Fruit fly (Drosophila melanogaster): ENCODE results near the gene CG42692.

DNA sequence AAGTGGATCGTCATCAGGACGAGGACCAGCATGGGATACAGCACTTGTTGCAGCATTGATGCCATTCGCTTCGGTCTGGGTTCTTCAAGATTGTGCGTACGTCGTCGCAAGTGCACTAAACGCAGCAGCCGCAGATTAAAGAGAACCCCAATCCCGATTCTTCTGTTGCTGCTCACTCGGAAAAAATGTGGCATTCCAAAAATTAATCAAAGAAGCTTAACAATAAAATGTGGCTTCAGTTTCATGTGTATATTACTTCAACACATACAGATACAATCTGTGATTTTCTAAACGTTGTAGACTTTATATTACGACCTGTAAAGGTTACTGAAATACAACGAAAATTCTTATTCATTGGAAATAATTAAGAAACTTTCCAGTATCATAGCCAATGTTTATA is 12.2 kb downstream of the CG42692 start, which contains the start of gene NimC3:
- no peak for TF ChIP-seq EcR (GFP tag; optimal IDR thresholded peaks at IDR 0.05)
- TF ChIP-seq CG8478 (optimal IDR thresholded peaks at IDR 0.05): no peak
- no peak for TF ChIP-seq psq (optimal IDR thresholded peaks at IDR 0.05)
- TF ChIP-seq pan (optimal IDR thresholded peaks at IDR 0.05): no peak
- no peak for TF ChIP-seq Dll (optimal IDR thresholded peaks at IDR 0.05)
